Worm (Caenorhabditis elegans): ENCODE results near the gene perm-1.
A peak's percentile ranks its signal among the peaks of the same experiment; 100 is the strongest.

The perm-1 gene

ce11 chrII:7863480-7864125 lies 17.0 kb upstream of the perm-1 start:
- TF ChIP-seq tbx-2 (tag; optimal IDR thresholded peaks at IDR 0.05) (no peak), lin-15B (tag; optimal IDR thresholded peaks at IDR 0.05) (peak; percentile 19), efl-1 (optimal IDR thresholded peaks at IDR 0.05) (peak in 1 of 2 experiments; percentile 23), efl-1 (GFP tag; optimal IDR thresholded peaks at IDR 0.05 in 1 of 2) (peak; percentile 54 to 89)

- TF ChIP-seq Y116A8C.19 (tag; optimal IDR thresholded peaks at IDR 0.05; ENCODE audit: borderline replicate concordance) (no peak), lir-3 (tag; optimal IDR thresholded peaks at IDR 0.05; ENCODE audit: poor library complexity) (no peak), egl-27 (tag; optimal IDR thresholded peaks at IDR 0.05) (no peak), lin-35 (GFP tag; optimal IDR thresholded peaks at IDR 0.05) (peak; percentile 46 to 66), swsn-7 (tag; optimal IDR thresholded peaks at IDR 0.05) (peak; percentile 2), unc-130 (tag; optimal IDR thresholded peaks at IDR 0.05) (peak; percentile 9), elt-2 (tag; optimal IDR thresholded peaks at IDR 0.05) (peak; percentile 4), vab-15 (tag; optimal IDR thresholded peaks at IDR 0.05) (peak; percentile 4), nhr-71 (tag; optimal IDR thresholded peaks at IDR 0.05) (peak; percentile 19), pag-3 (tag; optimal IDR thresholded peaks at IDR 0.05; ENCODE audit: borderline replicate concordance, insufficient read depth) (no peak), dpl-1 (GFP tag; optimal IDR thresholded peaks at IDR 0.05) (peak; percentile 32 to 55 (median 55)), ceh-8 (GFP tag; optimal IDR thresholded peaks at IDR 0.05) (no peak), efl-1 (optimal IDR thresholded peaks at IDR 0.05) (peak; percentile 34 to 49), efl-1 (GFP tag; optimal IDR thresholded peaks at IDR 0.05 in 1 of 2) (peak; percentile 58 to 93), ceh-88 (GFP tag; IDR thresholded peaks at IDR 0.05) (no peak), snu-23 (GFP tag; optimal IDR thresholded peaks at IDR 0.05) (peak; percentile 20), C34B4.2 (tag; optimal IDR thresholded peaks at IDR 0.05) (no peak), rnt-1 (tag; optimal IDR thresholded peaks at IDR 0.05) (peak; percentile 20), xbp-1 (tag; optimal IDR thresholded peaks at IDR 0.05) (peak; percentile 49), mep-1 (tag; optimal IDR thresholded peaks at IDR 0.05) (peak; percentile 58), tbx-2 (tag; optimal IDR thresholded peaks at IDR 0.05) (no peak), aly-2 (tag; optimal IDR thresholded peaks at IDR 0.05) (no peak), efl-3 (GFP tag; optimal IDR thresholded peaks at IDR 0.05) (no peak), ceh-82 (tag; optimal IDR thresholded peaks at IDR 0.05) (peak in 1 of 3 experiments; percentile 7), blmp-1 (tag; optimal IDR thresholded peaks at IDR 0.05) (peak; percentile 27), F16B12.6 (tag; optimal IDR thresholded peaks at IDR 0.05) (peak; percentile 85), lsy-2 (tag; optimal IDR thresholded peaks at IDR 0.05) (peak; percentile 61 to 85)
Observed at ce11 chrII:7864207-7864606, 16.4 kb upstream of the perm-1 start, which contains the start of gene ostb-1. ostb-1 (plus strand) TSS chrII:7864507.

ce11 chrII:7864892-7865291 lies 15.7 kb upstream of the perm-1 start:
- TF ChIP-seq efl-1 (optimal IDR thresholded peaks at IDR 0.05): no peak
- TF ChIP-seq efl-1 (GFP tag; optimal IDR thresholded peaks at IDR 0.05 in 1 of 2): peak in 1 of 2 experiments; percentile 62
- TF ChIP-seq mab-9 (GFP tag; IDR thresholded peaks at IDR 0.05): no peak
- TF ChIP-seq nhr-237 (tag; optimal IDR thresholded peaks at IDR 0.05): no peak
- no peak for TF ChIP-seq lir-3 (tag; optimal IDR thresholded peaks at IDR 0.05; ENCODE audit: poor library complexity)

- TF ChIP-seq fos-1 (tag; optimal IDR thresholded peaks at IDR 0.05): no peak
- no peak for TF ChIP-seq elt-3 (tag; optimal IDR thresholded peaks at IDR 0.05)
- TF ChIP-seq unc-62 (GFP tag; optimal IDR thresholded peaks at IDR 0.05): no peak
- no peak for TF ChIP-seq lin-14 (GFP tag; optimal IDR thresholded peaks at IDR 0.05)
- no peak for TF ChIP-seq lsy-2 (tag; optimal IDR thresholded peaks at IDR 0.05)
- TF ChIP-seq egl-13 (tag; optimal IDR thresholded peaks at IDR 0.05): no peak
- no peak for TF ChIP-seq ceh-63 (GFP tag; optimal IDR thresholded peaks at IDR 0.05)
Observed at ce11 chrII:7866081-7866480, 14.5 kb upstream of the perm-1 start.

Measured in whole organism, L1 larva.